Worm (Caenorhabditis elegans): ENCODE data around the gene C56A3.4.

The C56A3.4 gene

DNA sequence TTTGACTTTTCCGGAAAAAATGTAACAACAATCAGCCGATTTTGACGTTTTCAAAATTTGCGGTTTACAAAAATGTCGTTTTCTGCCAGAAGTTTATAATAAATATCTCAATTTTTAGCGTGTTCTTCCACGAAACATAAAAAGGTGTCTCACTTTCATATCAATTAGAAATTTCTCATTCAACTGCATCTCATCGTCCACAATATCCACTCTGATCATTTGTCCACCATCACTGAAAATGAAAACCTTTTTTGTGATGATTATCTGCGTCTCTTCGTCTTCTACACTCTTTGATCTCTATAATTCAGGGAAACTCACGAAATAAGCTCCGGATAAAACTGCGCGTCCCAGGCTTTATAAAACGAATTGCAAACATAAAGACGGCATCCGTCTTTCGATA, 39.0 kb downstream of the C56A3.4 start:
- no peak for TF ChIP-seq W03F9.2 (tag; optimal IDR thresholded peaks at IDR 0.05)
- no peak for TF ChIP-seq him-1 (tag; optimal IDR thresholded peaks at IDR 0.05)
- no peak for TF ChIP-seq dao-5 (tag; optimal IDR thresholded peaks at IDR 0.05)

DNA sequence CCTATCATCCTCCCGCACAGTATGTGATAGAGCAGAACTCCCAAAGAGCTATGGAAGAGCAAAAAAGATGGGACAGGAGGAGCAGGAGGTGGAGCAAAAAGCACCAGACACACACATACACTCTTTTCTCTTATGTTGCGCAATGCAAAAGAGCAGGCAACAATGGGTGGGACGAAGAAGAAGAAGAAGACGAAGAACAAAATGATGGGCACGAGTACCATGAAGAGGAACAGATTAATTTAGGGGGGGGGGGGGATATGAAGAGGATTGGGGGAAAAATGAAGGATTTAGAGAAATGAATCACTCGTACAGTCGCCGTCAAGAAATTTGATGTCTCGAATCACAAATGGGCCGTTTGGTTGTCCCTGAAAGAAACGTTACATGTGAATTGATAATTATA, 39.9 kb downstream of the C56A3.4 start, which contains the start of gene avr-15:
Gene avr-15 (minus strand): TSS at position 101 of the 400 bp plus-strand sequence.
- TF ChIP-seq W03F9.2 (tag; optimal IDR thresholded peaks at IDR 0.05) (no peak), dao-5 (tag; optimal IDR thresholded peaks at IDR 0.05) (no peak), him-1 (tag; optimal IDR thresholded peaks at IDR 0.05) (no peak)

DNA sequence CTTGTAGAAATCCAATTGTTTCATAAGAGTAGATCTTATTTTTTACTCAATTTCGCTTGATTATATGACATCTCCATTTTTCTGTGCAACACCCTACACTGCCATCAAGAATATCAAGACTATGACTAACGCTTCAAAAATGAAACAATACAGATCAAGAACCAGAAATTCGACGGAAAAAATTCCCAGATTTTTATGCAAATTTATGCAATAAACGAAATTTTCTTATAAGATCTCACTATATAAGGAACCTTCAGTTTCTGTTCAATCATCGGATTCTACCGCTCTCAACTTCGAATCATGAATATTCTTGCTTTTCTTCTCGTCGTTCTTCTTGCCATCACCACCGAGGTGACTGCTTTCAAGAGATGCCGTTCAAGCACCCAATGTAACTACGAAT, 45.2 kb downstream of the C56A3.4 start, which contains the start of gene R11G10.4:
Gene R11G10.4 (plus strand): TSS at position 301 of the 400 bp plus-strand sequence.
- no peak for TF ChIP-seq W03F9.2 (tag; optimal IDR thresholded peaks at IDR 0.05)
- no peak for TF ChIP-seq dao-5 (tag; optimal IDR thresholded peaks at IDR 0.05)
- no peak for TF ChIP-seq him-1 (tag; optimal IDR thresholded peaks at IDR 0.05)

Data from whole organism, L4/young adult.